Fruit fly (Drosophila melanogaster): ENCODE measurements around the gene CG8611.

- TF ChIP-seq HLHmδ (GFP tag; optimal IDR thresholded peaks at IDR 0.05) (no peak), CG15269 (tag; optimal IDR thresholded peaks at IDR 0.05) (no peak), CG11504 (tag; optimal IDR thresholded peaks at IDR 0.05) (no peak), CG9609 (GFP tag; optimal IDR thresholded peaks at IDR 0.05) (no peak), Awh (GFP tag; IDR thresholded peaks at IDR 0.05) (no peak), dpn (GFP tag; optimal IDR thresholded peaks at IDR 0.05) (no peak), esg (GFP tag; conservative IDR thresholded peaks at IDR 0.05) (no peak), Atf3 (GFP tag; optimal IDR thresholded peaks at IDR 0.05) (no peak), Atf6 (GFP tag; IDR thresholded peaks at IDR 0.05) (no peak), CG8478 (optimal IDR thresholded peaks at IDR 0.05) (no peak), ttk (GFP tag; IDR thresholded peaks at IDR 0.05) (no peak), Myb (GFP tag; optimal IDR thresholded peaks at IDR 0.05) (no peak), bbx (GFP tag; IDR thresholded peaks at IDR 0.05; ENCODE audit: partially characterized antibody) (0 out of 2 replicates have a peak, but pooled peaks have one; percentile 22), pfk (GFP tag; optimal IDR thresholded peaks at IDR 0.05) (no peak)
Measured at dm6 chrX:17455829-17456460, 34.0 kb upstream of the CG8611 start.
